Worm (Caenorhabditis elegans): ENCODE measurements around the gene soc-2.

Gene soc-2

DNA sequence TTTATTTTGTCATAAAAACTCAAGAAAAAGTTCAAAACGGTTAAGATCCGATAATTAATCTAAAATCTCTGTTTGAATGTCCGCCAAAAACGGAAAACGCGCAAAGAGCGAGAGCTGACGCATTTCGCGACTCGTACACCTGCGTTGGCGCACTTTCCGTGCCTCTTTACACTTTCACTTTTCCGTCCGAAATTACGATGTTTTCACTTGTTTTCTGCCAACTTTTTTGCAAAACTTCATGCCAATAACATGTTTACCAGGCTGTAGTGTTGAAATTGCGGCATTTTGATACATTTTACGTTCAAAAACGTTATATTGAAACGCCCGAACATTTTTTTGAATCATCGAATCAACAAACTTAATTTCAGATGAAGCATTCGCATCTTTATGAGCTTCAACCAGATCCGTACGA lies 31.5 kb upstream of the soc-2 start, which contains the start of gene W03F8.4 (continued):
- TF ChIP-seq ztf-3 (GFP tag; optimal IDR thresholded peaks at IDR 0.05): no peak
- TF ChIP-seq snpc-1.3 (tag; optimal IDR thresholded peaks at IDR 0.05; ENCODE audit: insufficient read depth): peak; percentile 89
- TF ChIP-seq ceh-40 (GFP tag; IDR thresholded peaks at IDR 0.05): no peak
- TF ChIP-seq tbp1 (GFP tag; optimal IDR thresholded peaks at IDR 0.05): peak; percentile 75
- peak; percentile 94 for TF ChIP-seq lin-40 (tag; optimal IDR thresholded peaks at IDR 0.05)
- peak; percentile 92 for TF ChIP-seq dpl-1 (GFP tag; optimal IDR thresholded peaks at IDR 0.05)
- TF ChIP-seq let-607 (tag; optimal IDR thresholded peaks at IDR 0.05): peak; percentile 70 to 87
- TF ChIP-seq nhr-80 (tag; optimal IDR thresholded peaks at IDR 0.05): peak; percentile 65
- TF ChIP-seq hmg-1.2 (GFP tag; IDR thresholded peaks at IDR 0.05): peak; percentile 68
- peak; percentile 88 for TF ChIP-seq attf-6 (GFP tag; IDR thresholded peaks at IDR 0.05)
- no peak for TF ChIP-seq egl-44 (GFP tag; IDR thresholded peaks at IDR 0.05)
- TF ChIP-seq ztf-26 (tag; optimal IDR thresholded peaks at IDR 0.05): peak; percentile 84
- TF ChIP-seq akir-1 (GFP tag; optimal IDR thresholded peaks at IDR 0.05): peak; percentile 11
- TF ChIP-seq egrh-3 (GFP tag; IDR thresholded peaks at IDR 0.05): no peak
- TF ChIP-seq nhr-179 (tag; optimal IDR thresholded peaks at IDR 0.05): no peak
- no peak for TF ChIP-seq nhr-120 (GFP tag; IDR thresholded peaks at IDR 0.05)
- TF ChIP-seq Y53F4B.3 (GFP tag; IDR thresholded peaks at IDR 0.05): no peak; the same call in 1 of the 2 replicates
- TF ChIP-seq egl-18 (GFP tag; IDR thresholded peaks at IDR 0.05): 0 out of 2 replicates have a peak, but pooled peaks have one; percentile 64
- TF ChIP-seq ztf-6 (GFP tag; IDR thresholded peaks at IDR 0.05): no peak
- TF ChIP-seq Y67H2A.10 (GFP tag; conservative IDR thresholded peaks at IDR 0.05): no peak
- no peak for TF ChIP-seq B0035.1 (tag; optimal IDR thresholded peaks at IDR 0.05)
- TF ChIP-seq F52B5.7 (tag; optimal IDR thresholded peaks at IDR 0.05): no peak
- peak; percentile 56; the same call in 1 of the 2 replicates for TF ChIP-seq zfh-2 (GFP tag; conservative IDR thresholded peaks at IDR 0.05)
- TF ChIP-seq madf-6 (GFP tag; IDR thresholded peaks at IDR 0.05): peak; percentile 88
- TF ChIP-seq cebp-1 (GFP tag; IDR thresholded peaks at IDR 0.05): peak; percentile 47; the same call in 1 of the 2 replicates
- peak; percentile 84 for TF ChIP-seq cebp-1 (tag; optimal IDR thresholded peaks at IDR 0.05)
- TF ChIP-seq hmg-20 (GFP tag; IDR thresholded peaks at IDR 0.05): peak; percentile 86
- TF ChIP-seq lin-35 (GFP tag; optimal IDR thresholded peaks at IDR 0.05): peak; percentile 41 to 97 (median 82)
- no peak for TF ChIP-seq tbx-9 (tag; optimal IDR thresholded peaks at IDR 0.05; ENCODE audit: borderline replicate concordance)
- TF ChIP-seq madf-8 (GFP tag; conservative IDR thresholded peaks at IDR 0.05): peak; percentile 45
- peak; percentile 98 for TF ChIP-seq ztf-18 (tag; optimal IDR thresholded peaks at IDR 0.05)
- no peak for TF ChIP-seq T26A5.8 (tag; optimal IDR thresholded peaks at IDR 0.05)
- no peak for TF ChIP-seq sdz-38 (tag; optimal IDR thresholded peaks at IDR 0.05)
- 0 out of 2 replicates have a peak, but pooled peaks have one; percentile 19 for TF ChIP-seq Y95B8A.8 (GFP tag; IDR thresholded peaks at IDR 0.05)
- TF ChIP-seq snpc-4 (GFP tag; optimal IDR thresholded peaks at IDR 0.05): peak; percentile 88
- TF ChIP-seq snpc-4 (tag; optimal IDR thresholded peaks at IDR 0.05): peak; percentile 82 to 95 (median 94)
- TF ChIP-seq ceh-100 (GFP tag; IDR thresholded peaks at IDR 0.05): peak; percentile 83
- TF ChIP-seq die-1 (tag; optimal IDR thresholded peaks at IDR 0.05): no peak
- no peak for TF ChIP-seq mxl-1 (tag; optimal IDR thresholded peaks at IDR 0.05)
- peak; percentile 66 for TF ChIP-seq snpc-3.4 (tag; optimal IDR thresholded peaks at IDR 0.05)
- TF ChIP-seq lag-1 (GFP tag; IDR thresholded peaks at IDR 0.05): no peak
- TF ChIP-seq B0019.2 (GFP tag; conservative IDR thresholded peaks at IDR 0.05): no peak; the same call in 1 of the 2 replicates
- TF ChIP-seq madf-10 (tag; optimal IDR thresholded peaks at IDR 0.05): peak; percentile 51
- TF ChIP-seq pbrm-1 (GFP tag; IDR thresholded peaks at IDR 0.05): peak; percentile 95
- TF ChIP-seq somi-1 (GFP tag; optimal IDR thresholded peaks at IDR 0.05): peak; percentile 55
- TF ChIP-seq pha-4 (tag; optimal IDR thresholded peaks at IDR 0.05): no peak
- TF ChIP-seq F39B2.1 (GFP tag; IDR thresholded peaks at IDR 0.05): 0 out of 2 replicates have a peak, but pooled peaks have one; percentile 32
- peak; percentile 78 for TF ChIP-seq lsl-1 (GFP tag; optimal IDR thresholded peaks at IDR 0.05)
- peak; percentile 73 for TF ChIP-seq attf-3 (GFP tag; conservative IDR thresholded peaks at IDR 0.05)

Data from whole organism, young adult.